Worm (Caenorhabditis elegans) whole organism, L3 larva: ENCODE data around the gene ZC239.4.

Experiments
- R02D3.7 ChIP-seq: fragments of 150-350 bp; optimal IDR thresholded peaks from 2 replicates; lab custom pipeline; 2014; ENCODE audit warnings: missing biosample characterization, missing genetic modification characterization
- ama-1 ChIP-seq: fragments of 150-350 bp; optimal IDR thresholded peaks from 2 replicates; lab custom pipeline; 2018
- elt-3 ChIP-seq, 3 experiments: fragments of 150-350 bp in 1 of 3; sonication (generic microtip) in 2 of 3; optimal IDR thresholded peaks; 2 replicates in 2 of 3; 4 replicates in 1 of 3; lab custom pipeline; 2014 to 2017; ENCODE audit warnings: missing biosample characterization in 3 of 3, missing genetic modification characterization in 3 of 3
- eor-1 ChIP-seq, 2 experiments: fragments of 150-350 bp; optimal IDR thresholded peaks; 2 replicates each; lab custom pipeline; 2014 to 2018; ENCODE audit warnings: missing biosample characterization in 2 of 2, missing genetic modification characterization in 2 of 2
- fkh-10 ChIP-seq: sonication (generic microtip); optimal IDR thresholded peaks from 2 replicates; lab custom pipeline; 2017; ENCODE audit warnings: missing biosample characterization, missing genetic modification reagents, missing genetic modification characterization
- lin-39 ChIP-seq: fragments of 150-350 bp; optimal IDR thresholded peaks from 2 replicates; lab custom pipeline; 2018; ENCODE audit warnings: missing biosample characterization, missing genetic modification reagents, missing genetic modification characterization
- nfya-1 ChIP-seq: sonication (generic microtip); optimal IDR thresholded peaks from 2 replicates; lab custom pipeline; 2017; ENCODE audit warnings: missing genetic modification characterization, mild to moderate bottlenecking, missing compliant biosample characterization, antibody characterized with exemption, moderate library complexity; ENCODE audit not compliant: insufficient read depth
- nhr-11 ChIP-seq: fragments of 150-350 bp; optimal IDR thresholded peaks from 2 replicates; lab custom pipeline; 2014; ENCODE audit warnings: missing biosample characterization, missing genetic modification characterization
- pha-4 ChIP-seq: fragments of 150-350 bp; optimal IDR thresholded peaks from 2 replicates; lab custom pipeline; 2014; ENCODE audit warnings: missing biosample characterization, missing genetic modification reagents, missing genetic modification characterization
- pqm-1 ChIP-seq: fragments of 150-350 bp; optimal IDR thresholded peaks from 2 replicates; lab custom pipeline; 2017; ENCODE audit warnings: missing biosample characterization, missing genetic modification characterization, inconsistent platforms
- sea-2 ChIP-seq: fragments of 150-350 bp; sonication (generic microtip); optimal IDR thresholded peaks from 4 replicates; lab custom pipeline; 2014; ENCODE audit warnings: missing biosample characterization, missing genetic modification reagents, missing genetic modification characterization
- snpc-4 ChIP-seq: fragments of 150-350 bp; optimal IDR thresholded peaks from 2 replicates; lab custom pipeline; 2014; ENCODE audit warnings: missing biosample characterization, missing genetic modification characterization

DNA sequence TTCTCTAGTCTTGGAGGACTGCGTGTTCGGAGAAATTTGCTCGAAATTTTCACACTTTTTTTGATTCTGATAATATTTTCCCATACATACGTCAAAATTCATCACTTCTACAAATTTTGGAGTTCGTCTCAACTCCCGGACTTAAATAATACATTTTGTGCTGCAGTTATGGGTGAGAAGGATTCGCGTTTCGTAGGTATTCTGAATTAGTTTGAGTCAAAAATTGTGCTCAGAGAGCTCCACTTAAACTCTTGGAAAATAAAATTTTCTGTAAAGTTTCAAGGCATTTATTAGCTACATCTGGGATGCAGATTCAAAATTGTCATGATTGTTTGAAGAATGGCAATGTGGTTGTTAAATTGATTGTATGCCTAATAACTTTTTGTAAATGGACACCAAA, at the start of gene ZC239.4:
- TF ChIP-seq pqm-1 (no peak), snpc-4 (tag; lab: Kevin White, UChicago) (no peak), R02D3.7 (tag; lab: Kevin White, UChicago) (no peak), eor-1 (tag; optimal IDR thresholded peaks at IDR 0.05; lab: Kevin White, UChicago) (no peak), lin-39 (tag; lab: Kevin White, UChicago) (no peak), sea-2 (no peak), nfya-1 (tag; lab: Kevin White, UChicago) (no peak), ama-1 (lab: Kevin White, UChicago) (no peak), fkh-10 (GFP tag; lab: Kevin White, UChicago) (no peak), elt-3 (tag; optimal IDR thresholded peaks at IDR 0.05; lab: Kevin White, UChicago) (no peak), nhr-11 (tag; lab: Kevin White, UChicago) (no peak), pha-4 (tag; lab: Kevin White, UChicago) (no peak)
